Worm (Caenorhabditis elegans) whole organism, L1 larva: ENCODE data around the gene Y48A6C.8.

Experiments used
- dsc-1 ChIP-seq: sonication (generic microtip); optimal IDR thresholded peaks from 2 replicates; lab custom pipeline; 2016; ENCODE audit warnings: mild to moderate bottlenecking, missing genetic modification characterization, missing compliant biosample characterization
- jun-1 ChIP-seq: fragments of 150-350 bp; optimal IDR thresholded peaks from 2 replicates; lab custom pipeline; 2014; ENCODE audit warnings: missing biosample characterization, missing genetic modification reagents, missing genetic modification characterization
- mep-1 ChIP-seq: fragments of 150-350 bp; optimal IDR thresholded peaks from 2 replicates; lab custom pipeline; 2014; ENCODE audit warnings: missing biosample characterization, missing genetic modification characterization
- nhr-77 ChIP-seq: fragments of 150-350 bp; optimal IDR thresholded peaks from 2 replicates; lab custom pipeline; 2014; ENCODE audit warnings: missing biosample characterization, missing genetic modification characterization
- nhr-84 ChIP-seq: sonication (generic microtip); optimal IDR thresholded peaks from 2 replicates; lab custom pipeline; 2017; ENCODE audit warnings: missing biosample characterization, missing genetic modification characterization
- rnt-1 ChIP-seq: sonication (generic microtip); optimal IDR thresholded peaks from 2 replicates; lab custom pipeline; 2016; ENCODE audit warnings: mild to moderate bottlenecking, missing genetic modification characterization, moderate library complexity, missing compliant biosample characterization
- unc-130 ChIP-seq: fragments of 150-350 bp; optimal IDR thresholded peaks from 2 replicates; lab custom pipeline; 2017; ENCODE audit warnings: missing biosample characterization, missing genetic modification characterization, inconsistent platforms
- zag-1 ChIP-seq: fragments of 150-350 bp; optimal IDR thresholded peaks from 2 replicates; lab custom pipeline; 2014; ENCODE audit warnings: missing biosample characterization, missing genetic modification characterization

DNA sequence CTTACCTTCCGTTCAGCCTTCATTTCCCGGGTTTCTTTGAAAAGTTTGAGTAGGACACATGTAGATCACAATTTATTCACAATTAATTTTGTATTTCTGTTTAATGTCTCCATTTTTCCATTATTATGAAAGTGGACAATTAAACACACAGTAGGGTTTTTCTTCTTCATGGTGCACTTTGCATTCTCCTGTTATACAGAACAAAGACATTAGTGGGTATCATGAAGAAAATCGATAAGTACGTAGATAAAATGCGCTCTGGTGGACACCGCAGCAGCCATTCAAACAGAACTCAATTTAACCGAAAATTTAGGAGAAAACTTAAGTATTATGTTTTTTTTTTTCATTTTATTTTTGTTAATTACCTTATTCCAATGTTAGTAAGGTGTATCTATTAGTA, 1.9 kb upstream of the Y48A6C.8 start:
- TF ChIP-seq rnt-1 (no peak), nhr-77 (tag; lab: Kevin White, UChicago) (no peak), dsc-1 (tag; lab: Kevin White, UChicago) (no peak), nhr-84 (tag; lab: Kevin White, UChicago) (no peak), zag-1 (tag; lab: Kevin White, UChicago) (no peak), jun-1 (tag; lab: Kevin White, UChicago) (no peak), mep-1 (tag; lab: Kevin White, UChicago) (no peak), unc-130 (tag; lab: Kevin White, UChicago) (no peak)
